In genomic region chrV:2238012-2238411, ce11 we compare ENCODE assay signal across 4 worm cellular contexts.
TF ChIP-seq lines count a peak whose summit lies in the region.

No protein-coding gene starts in this region.

TF ChIP-seq in whole organism, L1 larva, 84 proteins besides CTCF, POLR2A, EP300 and RAD21:
- TF ChIP-seq nhr-20 (tag; optimal IDR thresholded peaks at IDR 0.05; lab: Kevin White, UChicago) = peak; percentile 71
- TF ChIP-seq F16B12.6 (tag; optimal IDR thresholded peaks at IDR 0.05; lab: Kevin White, UChicago) = no peak
- no peak for TF ChIP-seq lsy-2 (tag; optimal IDR thresholded peaks at IDR 0.05; lab: Kevin White, UChicago)
- TF ChIP-seq blmp-1 (tag; optimal IDR thresholded peaks at IDR 0.05; lab: Kevin White, UChicago) = no peak
- no peak for TF ChIP-seq egl-27 (tag; optimal IDR thresholded peaks at IDR 0.05; lab: Kevin White, UChicago)
- peak in 2 of 6 experiments; percentile 5 to 74 for TF ChIP-seq elt-3 (tag; optimal IDR thresholded peaks at IDR 0.05; lab: Kevin White, UChicago)
- no peak for TF ChIP-seq mdl-1 (tag; optimal IDR thresholded peaks at IDR 0.05; lab: Kevin White, UChicago)
- TF ChIP-seq lin-35 (GFP tag; optimal IDR thresholded peaks at IDR 0.05; lab: Kevin White, UChicago) = peak in 1 of 2 experiments; percentile 23

TF ChIP-seq in whole organism, L2 larva, 48 proteins besides CTCF, POLR2A, EP300 and RAD21:
- TF ChIP-seq sem-4 (tag; optimal IDR thresholded peaks at IDR 0.05; lab: Kevin White, UChicago) (no peak), gmeb-1 (tag; optimal IDR thresholded peaks at IDR 0.05; lab: Kevin White, UChicago) (peak; percentile 16)

TF ChIP-seq in whole organism, L3 larva, 47 proteins besides CTCF, POLR2A, EP300 and RAD21:
- no peak for TF ChIP-seq nhr-11 (tag; optimal IDR thresholded peaks at IDR 0.05; lab: Kevin White, UChicago)
- TF ChIP-seq elt-2 (tag; optimal IDR thresholded peaks at IDR 0.05; lab: Kevin White, UChicago) = peak; percentile 26
- TF ChIP-seq pqm-1 (tag; optimal IDR thresholded peaks at IDR 0.05; lab: Kevin White, UChicago) = peak; percentile 8
- peak; percentile 57 for TF ChIP-seq pha-4 (tag; optimal IDR thresholded peaks at IDR 0.05; lab: Kevin White, UChicago)

TF ChIP-seq in whole organism, L4 larva, 104 proteins besides CTCF, POLR2A, EP300 and RAD21:
- TF ChIP-seq nhr-77 (tag; optimal IDR thresholded peaks at IDR 0.05; lab: Kevin White, UChicago) (no peak), ceh-20 (GFP tag; IDR thresholded peaks at IDR 0.05; lab: Robert Waterston, UW) (no peak), mdl-1 (tag; optimal IDR thresholded peaks at IDR 0.05; lab: Kevin White, UChicago) (no peak), tra-1 (GFP tag; IDR thresholded peaks at IDR 0.05; lab: Robert Waterston, UW) (no peak), daf-16 (GFP tag; optimal IDR thresholded peaks at IDR 0.05; lab: Kevin White, UChicago) (no peak), daf-16 (tag; optimal IDR thresholded peaks at IDR 0.05; lab: Kevin White, UChicago) (peak; percentile 37), nhr-28 (tag; optimal IDR thresholded peaks at IDR 0.05; lab: Kevin White, UChicago) (peak; percentile 28), spr-3 (GFP tag; optimal IDR thresholded peaks at IDR 0.05; lab: Kevin White, UChicago) (no peak), zfp-2 (tag; optimal IDR thresholded peaks at IDR 0.05; lab: Kevin White, UChicago) (no peak), T26A8.4 (GFP tag; IDR thresholded peaks at IDR 0.05; lab: Robert Waterston, UW) (no peak), Y105C5A.15 (GFP tag; IDR thresholded peaks at IDR 0.05; lab: Robert Waterston, UW) (no peak), nhr-6 (tag; optimal IDR thresholded peaks at IDR 0.05; lab: Kevin White, UChicago) (no peak), zip-11 (GFP tag; IDR thresholded peaks at IDR 0.05; lab: Robert Waterston, UW) (no peak), ceh-44 (GFP tag; IDR thresholded peaks at IDR 0.05; lab: Robert Waterston, UW) (no peak), F44E2.7 (GFP tag; IDR thresholded peaks at IDR 0.05; lab: Robert Waterston, UW) (no peak), lir-3 (tag; optimal IDR thresholded peaks at IDR 0.05; lab: Kevin White, UChicago) (no peak), mxl-3 (GFP tag; optimal IDR thresholded peaks at IDR 0.05; lab: Kevin White, UChicago) (no peak), lin-29 (GFP tag; IDR thresholded peaks at IDR 0.05; lab: Robert Waterston, UW) (no peak), hlh-11 (tag; optimal IDR thresholded peaks at IDR 0.05; lab: Kevin White, UChicago) (no peak), snpc-4 (tag; optimal IDR thresholded peaks at IDR 0.05; lab: Kevin White, UChicago) (no peak), lin-39 (tag; optimal IDR thresholded peaks at IDR 0.05; lab: Kevin White, UChicago) (no peak), set-16 (GFP tag; IDR thresholded peaks at IDR 0.05; lab: Robert Waterston, UW) (no peak), unc-39 (tag; optimal IDR thresholded peaks at IDR 0.05; lab: Kevin White, UChicago) (no peak), nhr-237 (tag; optimal IDR thresholded peaks at IDR 0.05; lab: Kevin White, UChicago) (no peak), lin-15B (tag; optimal IDR thresholded peaks at IDR 0.05; lab: Kevin White, UChicago) (no peak), jun-1 (tag; optimal IDR thresholded peaks at IDR 0.05; lab: Kevin White, UChicago) (no peak), mep-1 (tag; optimal IDR thresholded peaks at IDR 0.05; lab: Kevin White, UChicago) (no peak), dve-1 (tag; optimal IDR thresholded peaks at IDR 0.05; lab: Kevin White, UChicago; ENCODE audit: insufficient read depth) (peak; percentile 14), skn-1 (tag; optimal IDR thresholded peaks at IDR 0.05; lab: Kevin White, UChicago) (no peak), daf-19 (GFP tag; conservative IDR thresholded peaks at IDR 0.05; lab: Robert Waterston, UW) (no peak), ceh-82 (tag; optimal IDR thresholded peaks at IDR 0.05; lab: Kevin White, UChicago) (no peak), duxl-1 (tag; optimal IDR thresholded peaks at IDR 0.05; lab: Kevin White, UChicago; ENCODE audit: poor library complexity) (no peak), lim-7 (GFP tag; IDR thresholded peaks at IDR 0.05; lab: Robert Waterston, UW) (no peak), unc-62 (GFP tag; optimal IDR thresholded peaks at IDR 0.05 in 1 of 2; lab: Kevin White, UChicago) (peak in 1 of 2 experiments; percentile 28), unc-62 (tag; optimal IDR thresholded peaks at IDR 0.05; lab: Kevin White, UChicago) (no peak)
TF ChIP-seq in whole organism, L4 larva: peak in this region for 4.

Comparison
In these comparisons a context has a peak if more than half of its experiments do, and no peak if none do; other contexts are left out.
1. Of the 29 proteins assayed by ChIP-seq in both whole organism, L4 larva and whole organism, L1 larva: peak only in whole organism, L4 larva: nhr-28; only in whole organism, L1 larva: none; in both: none; in neither: 27; mixed calls (peak in some experiments, not most) for 1.